Worm (Caenorhabditis elegans) whole organism, early embryonic: ENCODE results near the gene fbxa-192.

ENCODE experiments used
- aly-1 ChIP-seq: sonication (generic microtip); optimal IDR thresholded peaks from 2 replicates; lab custom pipeline; 2016; ENCODE audit warnings: missing genetic modification characterization, missing compliant biosample characterization
- ama-1 ChIP-seq: fragments of 150-350 bp; optimal IDR thresholded peaks from 2 replicates; lab custom pipeline; 2014
- ceh-13 ChIP-seq: fragments of 200-800 bp; sonication (Bioruptor generic); optimal IDR thresholded peaks from 2 replicates; lab custom pipeline; 2018; ENCODE audit warnings: mild to moderate bottlenecking, missing genetic modification characterization, missing compliant biosample characterization
- ceh-36 ChIP-seq: sonication (generic microtip); optimal IDR thresholded peaks from 2 replicates; lab custom pipeline; 2016; ENCODE audit warnings: missing genetic modification characterization, inconsistent platforms, missing compliant biosample characterization
- hnd-1 ChIP-seq: sonication (generic microtip); optimal IDR thresholded peaks from 2 replicates; lab custom pipeline; 2016; ENCODE audit warnings: missing genetic modification characterization, missing compliant biosample characterization
- scrt-1 ChIP-seq: fragments of 200-800 bp; sonication (Bioruptor generic); IDR thresholded peaks from 2 replicates; pipeline ENCODE4 v1.3.6; 2022; ENCODE audit warnings: missing genetic modification characterization, missing compliant biosample characterization
- tbx-37 ChIP-seq: fragments of 200-800 bp; sonication (Bioruptor generic); conservative IDR thresholded peaks from 2 replicates; pipeline ENCODE4 v1.3.6; 2022; ENCODE audit warnings: missing genetic modification reagents, missing genetic modification characterization, missing compliant biosample characterization
- tra-4 ChIP-seq: sonication (generic microtip); optimal IDR thresholded peaks from 2 replicates; lab custom pipeline; 2017; ENCODE audit warnings: missing genetic modification characterization, missing compliant biosample characterization

DNA sequence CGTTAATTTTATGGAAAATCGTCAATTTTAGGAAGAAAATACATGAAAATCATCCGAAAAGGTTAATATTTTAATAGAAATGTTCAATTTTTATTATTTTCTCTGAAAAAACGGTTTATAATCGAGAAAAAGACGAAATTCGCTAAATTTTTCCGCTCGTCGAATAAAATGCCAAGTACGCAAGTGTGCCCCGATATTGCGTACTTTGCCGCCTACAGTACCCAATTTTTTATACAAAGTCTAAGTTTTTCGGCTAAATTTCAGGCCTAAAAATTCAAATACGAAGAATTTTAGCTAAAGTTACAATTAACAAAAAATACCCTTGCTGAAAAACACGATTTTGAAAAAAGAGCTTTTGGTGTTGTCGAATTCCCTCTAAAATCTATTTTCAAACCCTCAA, 8.5 kb upstream of the fbxa-192 start:
- TF ChIP-seq ama-1 (lab: Kevin White, UChicago) (no peak), tra-4 (no peak), tbx-37 (GFP tag; lab: Robert Waterston, UW) (no peak), aly-1 (tag; lab: Kevin White, UChicago) (no peak), hnd-1 (no peak), scrt-1 (GFP tag; lab: Robert Waterston, UW) (no peak), ceh-13 (GFP tag; lab: Kevin White, UChicago) (no peak), ceh-36 (tag; lab: Kevin White, UChicago) (no peak)
